Worm (Caenorhabditis elegans) whole organism, early embryonic: ENCODE measurements around the gene C28D4.8.

Experiments used
- ama-1 ChIP-seq: fragments of 150-350 bp; optimal IDR thresholded peaks from 2 replicates; lab custom pipeline; 2014
- ceh-36 ChIP-seq: sonication (generic microtip); optimal IDR thresholded peaks from 2 replicates; lab custom pipeline; 2016; ENCODE audit warnings: missing genetic modification characterization, inconsistent platforms, missing compliant biosample characterization
- flt-1 ChIP-seq: fragments of 200-800 bp; sonication (Bioruptor generic); IDR thresholded peaks from 2 replicates; pipeline ENCODE4 v1.3.6; 2022; ENCODE audit warnings: missing genetic modification characterization, missing compliant biosample characterization
- hnd-1 ChIP-seq: sonication (generic microtip); optimal IDR thresholded peaks from 2 replicates; lab custom pipeline; 2016; ENCODE audit warnings: missing genetic modification characterization, missing compliant biosample characterization
- sea-1 ChIP-seq: fragments of 200-800 bp; sonication (Bioruptor generic); conservative IDR thresholded peaks from 2 replicates; pipeline ENCODE4 v1.3.6; 2022; ENCODE audit warnings: missing genetic modification characterization, missing compliant biosample characterization
- tbx-37 ChIP-seq: fragments of 200-800 bp; sonication (Bioruptor generic); conservative IDR thresholded peaks from 2 replicates; pipeline ENCODE4 v1.3.6; 2022; ENCODE audit warnings: missing genetic modification reagents, missing genetic modification characterization, missing compliant biosample characterization
- tra-4 ChIP-seq: sonication (generic microtip); optimal IDR thresholded peaks from 2 replicates; lab custom pipeline; 2017; ENCODE audit warnings: missing genetic modification characterization, missing compliant biosample characterization

DNA sequence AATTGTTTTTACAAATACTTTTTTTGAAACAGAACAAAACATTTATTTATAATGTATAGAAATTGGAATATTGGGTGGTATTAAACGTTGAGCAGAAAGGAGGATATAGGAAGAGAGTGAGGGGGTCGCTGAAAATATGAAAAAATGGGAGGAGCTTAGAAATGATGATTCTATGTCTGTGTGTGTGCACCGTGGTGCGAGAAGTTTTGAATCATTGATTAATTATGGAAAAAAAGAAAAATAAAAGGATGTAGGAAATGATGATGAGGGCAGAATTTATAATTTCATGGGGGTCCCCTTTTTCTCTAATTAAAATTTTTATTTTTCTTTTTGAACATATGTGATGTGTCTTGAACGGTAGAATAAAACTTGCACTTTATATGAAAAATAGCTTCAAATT lies 36.4 kb upstream of the C28D4.8 start, which contains the start of gene sre-4:
- no peak for TF ChIP-seq ama-1 (lab: Kevin White, UChicago)
- TF ChIP-seq sea-1 (GFP tag; lab: Robert Waterston, UW), result no peak
- TF ChIP-seq hnd-1 (tag; lab: Kevin White, UChicago), result no peak
- TF ChIP-seq flt-1 (GFP tag; lab: Robert Waterston, UW), result no peak
- no peak for TF ChIP-seq tbx-37 (GFP tag; lab: Robert Waterston, UW)
- no peak for TF ChIP-seq tra-4 (tag; lab: Kevin White, UChicago)
- no peak for TF ChIP-seq ceh-36 (tag; lab: Kevin White, UChicago)
